Worm (Caenorhabditis elegans): Measurements from ENCODE around the gene F59E12.3.
"Not testable (repeated sequence)": the region's sequence is repeated elsewhere in the genome, so short reads cannot be mapped to it uniquely, and the experiment has no call there.

The F59E12.3 gene

DNA sequence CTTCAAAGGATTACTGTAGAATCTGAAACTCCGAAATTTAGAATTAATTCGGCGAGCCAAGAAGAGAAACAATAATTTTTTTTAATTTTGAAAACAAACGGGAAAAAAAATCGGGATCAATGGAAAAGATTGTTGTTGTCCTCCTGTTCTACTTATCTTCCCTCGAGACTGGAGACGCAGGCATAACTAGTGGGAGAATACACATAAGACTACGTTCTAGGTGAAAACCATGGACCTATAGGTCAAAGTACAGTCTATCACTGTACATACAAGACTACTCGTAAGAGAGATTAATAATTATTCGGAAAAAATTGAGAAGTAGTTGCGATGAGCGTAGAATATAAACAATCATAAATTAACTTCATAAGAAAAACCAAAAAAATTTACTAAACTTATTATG, 18.9 kb upstream of the F59E12.3 start, which contains the start of gene dhs-6 (continued):
- no peak for TF ChIP-seq mep-1 (tag; optimal IDR thresholded peaks at IDR 0.05)
- TF ChIP-seq mab-9 (GFP tag; IDR thresholded peaks at IDR 0.05): no peak
- no peak for TF ChIP-seq pag-3 (tag; optimal IDR thresholded peaks at IDR 0.05; ENCODE audit: borderline replicate concordance, insufficient read depth)
- TF ChIP-seq dpl-1 (GFP tag; optimal IDR thresholded peaks at IDR 0.05): no peak
- TF ChIP-seq lir-3 (tag; optimal IDR thresholded peaks at IDR 0.05; ENCODE audit: poor library complexity): no peak
- TF ChIP-seq unc-62 (GFP tag; optimal IDR thresholded peaks at IDR 0.05): no peak
- TF ChIP-seq jun-1 (tag; optimal IDR thresholded peaks at IDR 0.05): no peak
- no peak for TF ChIP-seq nhr-47 (tag; optimal IDR thresholded peaks at IDR 0.05)
- TF ChIP-seq alr-1 (tag; optimal IDR thresholded peaks at IDR 0.05; ENCODE audit: borderline replicate concordance): no peak
- no peak for TF ChIP-seq unc-130 (tag; optimal IDR thresholded peaks at IDR 0.05)
- no peak for TF ChIP-seq nhr-19 (GFP tag; conservative IDR thresholded peaks at IDR 0.05)
- no peak for TF ChIP-seq mef-2 (tag; optimal IDR thresholded peaks at IDR 0.05)
- peak; percentile 18 for TF ChIP-seq lin-14 (GFP tag; optimal IDR thresholded peaks at IDR 0.05)
- no peak for TF ChIP-seq hlh-4 (tag; optimal IDR thresholded peaks at IDR 0.05)
- no peak for TF ChIP-seq aly-2 (tag; optimal IDR thresholded peaks at IDR 0.05)
- no peak for TF ChIP-seq egl-27 (tag; optimal IDR thresholded peaks at IDR 0.05)
- TF ChIP-seq C04F5.9 (tag; optimal IDR thresholded peaks at IDR 0.05): no peak
- TF ChIP-seq lin-35 (GFP tag; optimal IDR thresholded peaks at IDR 0.05): no peak
- no peak for TF ChIP-seq efl-1 (optimal IDR thresholded peaks at IDR 0.05)
- TF ChIP-seq efl-1 (GFP tag; optimal IDR thresholded peaks at IDR 0.05 in 1 of 2): no peak
- TF ChIP-seq elt-2 (tag; optimal IDR thresholded peaks at IDR 0.05): peak; percentile 20
- peak; percentile 77 for TF ChIP-seq nhr-20 (tag; optimal IDR thresholded peaks at IDR 0.05)
- TF ChIP-seq fos-1 (tag; optimal IDR thresholded peaks at IDR 0.05): no peak
- TF ChIP-seq elt-3 (tag; optimal IDR thresholded peaks at IDR 0.05): peak in 2 of 6 experiments; percentile 6 to 18
- TF ChIP-seq nhr-76 (tag; optimal IDR thresholded peaks at IDR 0.05): no peak
- no peak for TF ChIP-seq lin-39 (tag; optimal IDR thresholded peaks at IDR 0.05)
- TF ChIP-seq nhr-85 (tag): peak; percentile 56
- TF ChIP-seq nhr-77 (tag; optimal IDR thresholded peaks at IDR 0.05): no peak
- no peak for TF ChIP-seq skn-1 (tag; optimal IDR thresholded peaks at IDR 0.05)
- TF ChIP-seq Y116A8C.19 (tag; optimal IDR thresholded peaks at IDR 0.05; ENCODE audit: borderline replicate concordance): no peak
- peak; percentile 58 for TF ChIP-seq blmp-1 (tag; optimal IDR thresholded peaks at IDR 0.05)
- no peak for TF ChIP-seq swsn-7 (tag; optimal IDR thresholded peaks at IDR 0.05)
- no peak for TF ChIP-seq fkh-10 (GFP tag; optimal IDR thresholded peaks at IDR 0.05)
- TF ChIP-seq ceh-88 (GFP tag; IDR thresholded peaks at IDR 0.05): no peak
- no peak for TF ChIP-seq nhr-84 (tag; optimal IDR thresholded peaks at IDR 0.05)

DNA sequence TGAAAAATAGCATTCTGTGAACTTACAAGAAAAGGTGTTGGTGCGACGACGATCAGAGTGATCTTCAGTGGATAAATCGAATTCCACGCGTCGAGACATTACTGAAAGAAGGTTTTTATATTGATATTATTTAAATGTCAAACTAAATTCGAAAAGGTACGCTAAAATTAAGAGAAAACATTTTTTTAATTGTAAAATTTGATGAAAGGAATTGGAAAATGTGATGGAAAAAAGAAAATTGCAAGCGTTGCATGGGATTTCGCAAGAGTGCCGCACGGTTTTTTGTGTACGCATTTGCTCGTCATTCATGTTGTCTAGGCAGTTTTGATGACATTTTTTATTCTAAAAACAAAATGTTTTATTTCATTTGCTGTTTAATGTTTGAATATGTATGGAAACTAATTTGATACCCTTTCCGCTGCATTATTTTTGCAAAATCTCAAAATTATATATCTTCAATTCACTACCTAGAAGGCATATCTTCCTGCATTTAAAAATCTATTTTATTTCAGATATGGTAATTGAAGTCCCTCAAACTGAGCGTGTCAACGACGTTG, 15.7 kb upstream of the F59E12.3 start, which contains the start of the genes eif-3.L and npl-4.2:
eif-3.L (minus strand) TSS at position 101 of the 557 bp plus-strand sequence.
npl-4.2 (plus strand) TSS at position 507 of the 557 bp plus-strand sequence.
- not testable (repeated sequence) for TF ChIP-seq jun-1 (tag; optimal IDR thresholded peaks at IDR 0.05); lin-14 (GFP tag; optimal IDR thresholded peaks at IDR 0.05); fkh-8 (tag; optimal IDR thresholded peaks at IDR 0.05)

- no peak for TF ChIP-seq unc-86 (tag; optimal IDR thresholded peaks at IDR 0.05)
- no peak for TF ChIP-seq nhr-77 (tag; optimal IDR thresholded peaks at IDR 0.05)
- no peak for TF ChIP-seq unc-98 (GFP tag; IDR thresholded peaks at IDR 0.05)
- TF ChIP-seq nhr-12 (tag; optimal IDR thresholded peaks at IDR 0.05): no peak
- TF ChIP-seq lin-35 (GFP tag; optimal IDR thresholded peaks at IDR 0.05): no peak
- no peak for TF ChIP-seq F16B12.6 (tag; optimal IDR thresholded peaks at IDR 0.05)
- no peak for TF ChIP-seq C16A3.4 (tag; optimal IDR thresholded peaks at IDR 0.05)
- TF ChIP-seq mdl-1 (tag; optimal IDR thresholded peaks at IDR 0.05): no peak
- no peak for TF ChIP-seq ztf-11 (tag; optimal IDR thresholded peaks at IDR 0.05)
- TF ChIP-seq hpl-2 (GFP tag; optimal IDR thresholded peaks at IDR 0.05): no peak
- no peak for TF ChIP-seq lin-15B (tag; optimal IDR thresholded peaks at IDR 0.05)
- no peak for TF ChIP-seq grh-1 (GFP tag; IDR thresholded peaks at IDR 0.05)
- no peak for TF ChIP-seq sox-4 (tag; optimal IDR thresholded peaks at IDR 0.05)
- TF ChIP-seq snpc-4 (tag; optimal IDR thresholded peaks at IDR 0.05): no peak
- no peak for TF ChIP-seq ceh-90 (tag; optimal IDR thresholded peaks at IDR 0.05)
- TF ChIP-seq Y116A8C.19 (tag; optimal IDR thresholded peaks at IDR 0.05; ENCODE audit: borderline replicate concordance): no peak
- TF ChIP-seq nhr-84 (tag; optimal IDR thresholded peaks at IDR 0.05): no peak
- no peak for TF ChIP-seq skn-1 (tag; optimal IDR thresholded peaks at IDR 0.05)
Measured at ce11 chrII:5628326-5628818, 9.8 kb upstream of the F59E12.3 start, which contains the start of gene F59E12.15. Gene F59E12.15 (minus strand): TSS chrII:5628376.

Data from whole organism, L1 larva.